Worm (Caenorhabditis elegans) whole organism, L4 larva: Measurements from ENCODE around the gene mlc-7.
A peak's percentile ranks its signal among the peaks of the same experiment; 100 is the strongest.

ENCODE experiments used
- F10B5.3 ChIP-seq: sonication (generic microtip); optimal IDR thresholded peaks from 2 replicates; lab custom pipeline; 2016; ENCODE audit warnings: mild to moderate bottlenecking, missing genetic modification characterization, missing compliant biosample characterization
- F26F4.8 ChIP-seq: fragments of 200-800 bp; sonication (Bioruptor generic); conservative IDR thresholded peaks from 2 replicates; pipeline ENCODE4 v1.3.6; 2022; ENCODE audit warnings: missing genetic modification characterization, missing compliant biosample characterization
- F37D6.2 ChIP-seq: sonication (generic microtip); optimal IDR thresholded peaks from 2 replicates; lab custom pipeline; 2016; ENCODE audit warnings: mild to moderate bottlenecking, missing genetic modification characterization, missing compliant biosample characterization
- F44E2.7 ChIP-seq: fragments of 200-800 bp; sonication (Bioruptor generic); IDR thresholded peaks from 2 replicates; pipeline ENCODE4 v2.1.2; 2022; ENCODE audit warnings: missing genetic modification characterization, missing compliant biosample characterization
- T20F7.1 ChIP-seq: fragments of 200-800 bp; sonication (Bioruptor generic); optimal IDR thresholded peaks from 2 replicates; lab custom pipeline; 2018; ENCODE audit warnings: mild to moderate bottlenecking, missing genetic modification characterization, missing compliant biosample characterization
- T26A8.4 ChIP-seq: fragments of 200-800 bp; sonication (Bioruptor generic); IDR thresholded peaks from 2 replicates; pipeline ENCODE4 v1.3.6; 2022; ENCODE audit warnings: missing genetic modification characterization, missing compliant biosample characterization
- Y105C5A.15 ChIP-seq: fragments of 200-800 bp; sonication (Bioruptor generic); IDR thresholded peaks from 2 replicates; pipeline ENCODE4 v1.3.6; 2022; ENCODE audit warnings: missing genetic modification characterization, missing compliant biosample characterization
- Y75B8A.6 ChIP-seq: fragments of 200-800 bp; sonication (Bioruptor generic); IDR thresholded peaks from 2 replicates; pipeline ENCODE4 v1.3.6; 2022; ENCODE audit warnings: missing genetic modification reagents, missing genetic modification characterization, missing compliant biosample characterization
- ZK337.2 ChIP-seq: fragments of 200-800 bp; sonication (Bioruptor generic); IDR thresholded peaks from 2 replicates; pipeline ENCODE4 v1.3.6; 2022; ENCODE audit warnings: missing genetic modification reagents, missing genetic modification characterization, missing compliant biosample characterization
- ZK546.5 ChIP-seq, 2 experiments: sonication (generic microtip); optimal IDR thresholded peaks; 2 replicates each; lab custom pipeline; 2017; ENCODE audit warnings: missing biosample characterization in 2 of 2, missing genetic modification characterization in 2 of 2
- aha-1 ChIP-seq: fragments of 150-350 bp; peaks from one replicate; lab custom pipeline; 2014; ENCODE audit warnings: missing biosample characterization, missing genetic modification characterization
- aly-2 ChIP-seq: sonication (generic microtip); optimal IDR thresholded peaks from 2 replicates; lab custom pipeline; 2018; ENCODE audit warnings: missing biosample characterization, missing genetic modification characterization
- ceh-44 ChIP-seq: fragments of 200-800 bp; sonication (Bioruptor generic); IDR thresholded peaks from 2 replicates; pipeline ENCODE4 v1.3.6; 2022; ENCODE audit warnings: missing genetic modification reagents, missing genetic modification characterization, missing compliant biosample characterization
- ceh-82 ChIP-seq: sonication (generic microtip); optimal IDR thresholded peaks from 2 replicates; lab custom pipeline; 2017; ENCODE audit warnings: missing biosample characterization, missing genetic modification characterization
- ces-1 ChIP-seq: fragments of 150-350 bp; sonication (generic microtip); optimal IDR thresholded peaks from 4 replicates; lab custom pipeline; 2014; ENCODE audit warnings: missing biosample characterization, missing genetic modification reagents, missing genetic modification characterization
- cey-2 ChIP-seq: sonication (generic microtip); optimal IDR thresholded peaks from 3 replicates; lab custom pipeline; 2017; ENCODE audit warnings: missing genetic modification characterization, mild to moderate bottlenecking, missing compliant biosample characterization, antibody characterized with exemption, borderline replicate concordance; ENCODE audit not compliant: insufficient read depth
- ctbp-1 ChIP-seq: fragments of 200-800 bp; sonication (Bioruptor generic); IDR thresholded peaks from 2 replicates; pipeline ENCODE4 v1.3.6; 2022; ENCODE audit warnings: missing genetic modification reagents, missing genetic modification characterization, missing compliant biosample characterization
- daf-12 ChIP-seq: fragments of 150-350 bp; optimal IDR thresholded peaks from 2 replicates; lab custom pipeline; 2014; ENCODE audit warnings: missing biosample characterization, missing genetic modification reagents, missing genetic modification characterization
- daf-8 ChIP-seq: fragments of 200-800 bp; sonication (Bioruptor generic); IDR thresholded peaks from 2 replicates; pipeline ENCODE4 v1.3.6; 2022; ENCODE audit warnings: missing genetic modification characterization, missing compliant biosample characterization
- dmd-8 ChIP-seq: fragments of 200-800 bp; sonication (Bioruptor generic); IDR thresholded peaks from 2 replicates; pipeline ENCODE4 v1.3.6; 2022; ENCODE audit warnings: missing genetic modification characterization, missing compliant biosample characterization
- dmd-9 ChIP-seq: fragments of 200-800 bp; sonication (Bioruptor generic); IDR thresholded peaks from 2 replicates; pipeline ENCODE4 v1.3.6; 2022; ENCODE audit warnings: missing genetic modification reagents, missing genetic modification characterization, missing compliant biosample characterization
- gei-8 ChIP-seq: fragments of 200-800 bp; sonication (Bioruptor generic); optimal IDR thresholded peaks from 2 replicates; lab custom pipeline; 2018; ENCODE audit warnings: mild to moderate bottlenecking, missing genetic modification characterization, missing compliant biosample characterization
- hlh-11 ChIP-seq: fragments of 200-800 bp; sonication (Bioruptor generic); optimal IDR thresholded peaks from 2 replicates; lab custom pipeline; 2018; ENCODE audit warnings: mild to moderate bottlenecking, missing genetic modification characterization, missing compliant biosample characterization
- hmg-1.1 ChIP-seq: fragments of 200-800 bp; sonication (Bioruptor generic); IDR thresholded peaks from 2 replicates; pipeline ENCODE4 v1.3.6; 2022; ENCODE audit warnings: missing genetic modification reagents, missing genetic modification characterization, missing compliant biosample characterization
- lin-13 ChIP-seq: fragments of 150-350 bp; optimal IDR thresholded peaks from 2 replicates; lab custom pipeline; 2014; ENCODE audit warnings: missing biosample characterization, missing genetic modification reagents, missing genetic modification characterization
- lin-39 ChIP-seq: fragments of 150-350 bp; optimal IDR thresholded peaks from 2 replicates; lab custom pipeline; 2014; ENCODE audit warnings: missing biosample characterization, missing genetic modification reagents, missing genetic modification characterization
- lir-3 ChIP-seq: sonication (generic microtip); optimal IDR thresholded peaks from 2 replicates; lab custom pipeline; 2016; ENCODE audit warnings: mild to moderate bottlenecking, missing genetic modification characterization, missing compliant biosample characterization
- mxl-3 ChIP-seq: fragments of 200-800 bp; sonication (Bioruptor generic); optimal IDR thresholded peaks from 2 replicates; lab custom pipeline; 2018; ENCODE audit warnings: mild to moderate bottlenecking, missing genetic modification characterization, missing compliant biosample characterization
- nhr-11 ChIP-seq: fragments of 150-350 bp; optimal IDR thresholded peaks from 2 replicates; lab custom pipeline; 2014; ENCODE audit warnings: missing biosample characterization, missing genetic modification characterization
- nhr-111 ChIP-seq: fragments of 200-800 bp; sonication (Bioruptor generic); optimal IDR thresholded peaks from 2 replicates; lab custom pipeline; 2018; ENCODE audit warnings: mild to moderate bottlenecking, missing genetic modification characterization, missing compliant biosample characterization
- nhr-237 ChIP-seq: sonication (generic microtip); optimal IDR thresholded peaks from 2 replicates; lab custom pipeline; 2017; ENCODE audit warnings: missing biosample characterization, missing genetic modification characterization
- nhr-25 ChIP-seq: sonication (generic microtip); optimal IDR thresholded peaks from 2 replicates; lab custom pipeline; 2017; ENCODE audit warnings: missing genetic modification characterization, mild to moderate bottlenecking, missing compliant biosample characterization, antibody characterized with exemption, moderate library complexity, borderline replicate concordance; ENCODE audit not compliant: insufficient read depth
- nhr-28 ChIP-seq: fragments of 150-350 bp; optimal IDR thresholded peaks from 2 replicates; lab custom pipeline; 2014; ENCODE audit warnings: missing biosample characterization, missing genetic modification characterization
- nhr-6 ChIP-seq: fragments of 150-350 bp; optimal IDR thresholded peaks from 2 replicates; lab custom pipeline; 2014; ENCODE audit warnings: missing biosample characterization, missing genetic modification characterization
- nhr-77 ChIP-seq: fragments of 150-350 bp; optimal IDR thresholded peaks from 2 replicates; lab custom pipeline; 2014; ENCODE audit warnings: missing biosample characterization, missing genetic modification characterization
- pha-4 ChIP-seq, 2 experiments: fragments of 150-350 bp in 1 of 2; fragments of 200-800 bp in 1 of 2; sonication (Bioruptor generic) in 1 of 2; IDR thresholded peaks in 1 of 2; optimal IDR thresholded peaks in 1 of 2; 2 replicates each; pipeline versions ENCODE4 v1.3.6 to Lab custom; 2014 to 2022; ENCODE audit warnings: missing genetic modification characterization in 2 of 2, missing genetic modification reagents in 2 of 2, missing biosample characterization in 1 of 2, missing compliant biosample characterization in 1 of 2
- saeg-2 ChIP-seq: fragments of 200-800 bp; sonication (Bioruptor generic); IDR thresholded peaks from 2 replicates; pipeline ENCODE4 v1.3.6; 2022; ENCODE audit warnings: missing genetic modification reagents, missing genetic modification characterization, missing compliant biosample characterization
- snpc-4 ChIP-seq: fragments of 150-350 bp; optimal IDR thresholded peaks from 2 replicates; lab custom pipeline; 2014; ENCODE audit warnings: missing biosample characterization, missing genetic modification characterization
- tag-97 ChIP-seq: fragments of 200-800 bp; sonication (Bioruptor generic); IDR thresholded peaks from 2 replicates; pipeline ENCODE4 v1.3.6; 2022; ENCODE audit warnings: missing genetic modification characterization, missing compliant biosample characterization
- tra-1 ChIP-seq: fragments of 200-800 bp; sonication (Bioruptor generic); IDR thresholded peaks from 2 replicates; pipeline ENCODE4 v1.3.6; 2022; ENCODE audit warnings: missing genetic modification reagents, missing genetic modification characterization, missing compliant biosample characterization
- unc-62 ChIP-seq, 3 experiments: fragments of 150-350 bp in 1 of 3; sonication (generic microtip); optimal IDR thresholded peaks in 2 of 3; peaks in 1 of 3; 1 replicate in 1 of 3; 2 replicates in 2 of 3; lab custom pipeline; 2014 to 2017; ENCODE audit warnings: missing biosample characterization in 3 of 3, missing genetic modification characterization in 3 of 3, missing genetic modification reagents in 3 of 3, missing genotype in 1 of 3
- zag-1 ChIP-seq: fragments of 150-350 bp; optimal IDR thresholded peaks from 2 replicates; lab custom pipeline; 2014; ENCODE audit warnings: missing biosample characterization, missing genetic modification characterization
- zfp-3 ChIP-seq: fragments of 200-800 bp; sonication (Bioruptor generic); conservative IDR thresholded peaks from 2 replicates; pipeline ENCODE4 v1.3.6; 2022; ENCODE audit warnings: missing genetic modification reagents, missing genetic modification characterization, missing compliant biosample characterization
- zip-11 ChIP-seq: fragments of 200-800 bp; sonication (Bioruptor generic); IDR thresholded peaks from 2 replicates; pipeline ENCODE4 v1.3.6; 2022; ENCODE audit warnings: missing genetic modification characterization, missing compliant biosample characterization
- zip-2 ChIP-seq: fragments of 150-350 bp; optimal IDR thresholded peaks from 2 replicates; lab custom pipeline; 2014; ENCODE audit warnings: missing biosample characterization, missing genetic modification characterization

mlc-7 gene

DNA sequence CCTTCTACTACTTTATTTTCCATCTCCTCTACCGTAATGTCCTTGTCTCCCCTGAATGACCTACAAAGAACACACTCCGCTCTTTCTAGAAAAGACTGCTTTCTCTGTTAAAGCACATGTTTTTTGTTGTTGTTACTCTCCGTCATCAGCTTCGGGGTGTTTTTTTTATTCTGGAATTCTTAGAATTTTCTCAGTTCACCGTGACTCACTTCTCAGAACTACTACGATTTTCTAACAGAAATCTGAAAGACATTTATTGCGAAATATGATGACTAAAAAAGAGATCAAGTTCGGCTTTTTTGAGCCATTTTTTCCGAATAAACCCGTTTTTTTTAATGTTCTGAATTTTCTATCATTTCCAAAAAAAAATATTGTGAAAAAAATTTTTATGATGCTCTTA lies 35.0 kb upstream of the mlc-7 start (continued):
- TF ChIP-seq aha-1 (tag; lab: Kevin White, UChicago) (no peak), zip-11 (GFP tag; lab: Robert Waterston, UW) (no peak), ZK546.5 (tag; optimal IDR thresholded peaks at IDR 0.05; lab: Kevin White, UChicago) (no peak), snpc-4 (tag; lab: Kevin White, UChicago) (no peak), hlh-11 (tag; lab: Kevin White, UChicago) (no peak), zag-1 (tag; lab: Kevin White, UChicago) (no peak), cey-2 (tag; lab: Kevin White, UChicago) (no peak), F44E2.7 (GFP tag; lab: Robert Waterston, UW) (no peak), nhr-25 (tag; lab: Kevin White, UChicago) (no peak), nhr-11 (tag; lab: Kevin White, UChicago) (peak; percentile 87)

DNA sequence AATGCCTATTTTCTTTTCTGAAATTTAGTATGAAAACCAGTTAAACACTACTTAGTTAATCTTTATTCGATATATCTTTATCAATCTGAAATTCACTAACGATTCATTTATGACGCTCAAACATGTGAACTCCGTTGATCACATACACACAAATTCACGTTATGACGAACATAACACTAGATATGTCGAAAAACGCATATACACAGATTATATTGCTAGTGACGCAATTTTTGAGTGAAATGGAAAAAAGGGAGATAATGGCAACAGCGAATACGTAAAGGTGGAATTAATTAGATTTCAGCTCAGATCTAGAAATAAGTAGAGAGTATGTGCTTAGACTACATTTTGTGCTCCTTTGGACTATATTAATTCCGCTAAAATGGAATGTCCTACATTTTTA lies 34.4 kb upstream of the mlc-7 start:
- TF ChIP-seq nhr-25 (tag; lab: Kevin White, UChicago) (no peak), lin-39 (tag; lab: Kevin White, UChicago) (no peak)

DNA sequence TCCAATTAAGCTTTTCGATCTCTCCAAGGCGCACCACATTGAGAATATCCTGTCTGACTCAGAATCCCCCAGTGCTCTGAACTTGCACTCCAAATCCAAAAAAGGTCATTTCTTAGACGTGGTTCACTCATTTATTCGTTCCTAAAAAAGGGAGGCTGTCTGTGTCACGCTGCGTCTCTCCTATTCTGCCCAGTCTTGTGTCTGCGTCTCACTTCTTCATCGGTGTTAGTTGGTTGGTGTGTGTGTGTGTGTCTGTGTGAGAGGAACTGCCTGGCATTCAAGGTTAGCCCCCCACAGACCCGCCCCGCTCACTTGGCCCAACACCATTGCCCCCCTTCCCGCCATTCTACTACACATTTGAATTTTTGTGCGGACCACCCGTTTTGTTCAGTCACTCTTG lies 33.7 kb upstream of the mlc-7 start:
- TF ChIP-seq Y105C5A.15 (GFP tag; lab: Robert Waterston, UW) (no peak), nhr-111 (GFP tag; lab: Kevin White, UChicago) (no peak), F10B5.3 (tag; lab: Kevin White, UChicago) (no peak), aly-2 (no peak), zfp-3 (GFP tag; lab: Robert Waterston, UW) (no peak), cey-2 (tag; lab: Kevin White, UChicago) (no peak), T20F7.1 (GFP tag; lab: Kevin White, UChicago) (no peak), nhr-11 (tag; lab: Kevin White, UChicago) (peak; percentile 7), nhr-237 (no peak), snpc-4 (tag; lab: Kevin White, UChicago) (no peak), pha-4 (GFP tag; IDR thresholded peaks at IDR 0.05; lab: Robert Waterston, UW) (no peak), pha-4 (tag; optimal IDR thresholded peaks at IDR 0.05; lab: Kevin White, UChicago) (no peak), daf-12 (tag; lab: Kevin White, UChicago) (no peak), dmd-9 (no peak), nhr-28 (tag; lab: Kevin White, UChicago) (peak; percentile 58), tra-1 (no peak), mxl-3 (GFP tag; lab: Kevin White, UChicago) (peak; percentile 52), F26F4.8 (no peak), hmg-1.1 (GFP tag; lab: Robert Waterston, UW) (peak; percentile 82), daf-8 (no peak), nhr-77 (tag; lab: Kevin White, UChicago) (no peak), aha-1 (tag; lab: Kevin White, UChicago) (peak; percentile 80), lir-3 (tag; lab: Kevin White, UChicago) (no peak), T26A8.4 (GFP tag; lab: Robert Waterston, UW) (0 out of 2 replicates have a peak, but pooled peaks have one; percentile 40), saeg-2 (no peak), tag-97 (GFP tag; lab: Robert Waterston, UW) (no peak), zag-1 (tag; lab: Kevin White, UChicago) (no peak), ceh-44 (GFP tag; lab: Robert Waterston, UW) (no peak), F44E2.7 (GFP tag; lab: Robert Waterston, UW) (no peak), gei-8 (GFP tag; lab: Kevin White, UChicago) (no peak), Y75B8A.6 (GFP tag; lab: Robert Waterston, UW) (no peak), unc-62 (GFP tag; optimal IDR thresholded peaks at IDR 0.05 in 1 of 2; lab: Kevin White, UChicago) (peak in 1 of 2 experiments; percentile 94), unc-62 (tag; optimal IDR thresholded peaks at IDR 0.05; lab: Kevin White, UChicago) (no peak), nhr-6 (tag; lab: Kevin White, UChicago) (peak; percentile 2), F37D6.2 (tag; lab: Kevin White, UChicago) (no peak), lin-13 (GFP tag; lab: Kevin White, UChicago) (no peak), ZK337.2 (GFP tag; lab: Robert Waterston, UW) (no peak), ctbp-1 (GFP tag; lab: Robert Waterston, UW) (0 out of 2 replicates have a peak, but pooled peaks have one; percentile 28), zip-2 (tag; lab: Kevin White, UChicago) (no peak), hlh-11 (tag; lab: Kevin White, UChicago) (peak; percentile 68), dmd-8 (no peak), ceh-82 (tag; lab: Kevin White, UChicago) (no peak), ces-1 (no peak)
